Worm (Caenorhabditis elegans) whole organism, L4 larva: ENCODE results near the gene ZC116.5.

ENCODE experiments used
- aly-2 ChIP-seq: sonication (generic microtip); optimal IDR thresholded peaks from 2 replicates; lab custom pipeline; 2018; ENCODE audit warnings: missing biosample characterization, missing genetic modification characterization
- hmg-1.1 ChIP-seq: fragments of 200-800 bp; sonication (Bioruptor generic); IDR thresholded peaks from 2 replicates; pipeline ENCODE4 v1.3.6; 2022; ENCODE audit warnings: missing genetic modification reagents, missing genetic modification characterization, missing compliant biosample characterization
- mdt-29 ChIP-seq: fragments of 200-800 bp; sonication (Bioruptor generic); IDR thresholded peaks from 2 replicates; pipeline ENCODE4 v1.3.6; 2022; ENCODE audit warnings: missing genetic modification reagents, missing genetic modification characterization, missing compliant biosample characterization
- nhr-11 ChIP-seq: fragments of 150-350 bp; optimal IDR thresholded peaks from 2 replicates; lab custom pipeline; 2014; ENCODE audit warnings: missing biosample characterization, missing genetic modification characterization
- nhr-41 ChIP-seq: fragments of 200-800 bp; sonication (Bioruptor generic); IDR thresholded peaks from 2 replicates; pipeline ENCODE4 v1.3.6; 2022; ENCODE audit warnings: missing genetic modification reagents, missing genetic modification characterization, missing compliant biosample characterization
- nhr-76 ChIP-seq: fragments of 150-350 bp; optimal IDR thresholded peaks from 2 replicates; lab custom pipeline; 2014; ENCODE audit warnings: missing biosample characterization, missing genetic modification characterization
- nhr-77 ChIP-seq: fragments of 150-350 bp; optimal IDR thresholded peaks from 2 replicates; lab custom pipeline; 2014; ENCODE audit warnings: missing biosample characterization, missing genetic modification characterization
- unc-62 ChIP-seq, 3 experiments: fragments of 150-350 bp in 1 of 3; sonication (generic microtip); optimal IDR thresholded peaks in 2 of 3; peaks in 1 of 3; 1 replicate in 1 of 3; 2 replicates in 2 of 3; lab custom pipeline; 2014 to 2017; ENCODE audit warnings: missing biosample characterization in 3 of 3, missing genetic modification characterization in 3 of 3, missing genetic modification reagents in 3 of 3, missing genotype in 1 of 3

ce11 chrV:12586793-12587192 lies 22.0 kb downstream of the ZC116.5 start:
- TF ChIP-seq nhr-76 (tag; lab: Kevin White, UChicago): no peak
- TF ChIP-seq nhr-77 (tag; lab: Kevin White, UChicago): no peak
- no peak for TF ChIP-seq nhr-11 (tag; lab: Kevin White, UChicago)
- no peak for TF ChIP-seq mdt-29 (GFP tag; lab: Robert Waterston, UW)
- no peak for TF ChIP-seq unc-62 (GFP tag; optimal IDR thresholded peaks at IDR 0.05 in 1 of 2; lab: Kevin White, UChicago)
- no peak for TF ChIP-seq unc-62 (tag; optimal IDR thresholded peaks at IDR 0.05; lab: Kevin White, UChicago)
- TF ChIP-seq aly-2 (tag; lab: Kevin White, UChicago): no peak
- no peak for TF ChIP-seq nhr-41 (GFP tag; lab: Robert Waterston, UW)
- TF ChIP-seq hmg-1.1 (GFP tag; lab: Robert Waterston, UW): no peak
